Worm (Caenorhabditis elegans) whole organism, L3 larva: ENCODE results near the gene str-14.

ENCODE experiments used
- ZK546.5 ChIP-seq: sonication (generic microtip); optimal IDR thresholded peaks from 2 replicates; lab custom pipeline; 2017; ENCODE audit warnings: missing biosample characterization, missing genetic modification characterization
- aly-2 ChIP-seq: fragments of 150-350 bp; optimal IDR thresholded peaks from 2 replicates; lab custom pipeline; 2014; ENCODE audit warnings: missing biosample characterization, missing genetic modification characterization
- ceh-16 ChIP-seq: sonication (generic microtip); optimal IDR thresholded peaks from 2 replicates; lab custom pipeline; 2017; ENCODE audit warnings: missing biosample characterization, missing genetic modification characterization
- ceh-28 ChIP-seq: fragments of 150-350 bp; optimal IDR thresholded peaks from 2 replicates; lab custom pipeline; 2014; ENCODE audit warnings: missing biosample characterization, missing genetic modification reagents, missing genetic modification characterization
- egl-5 ChIP-seq: fragments of 150-350 bp; optimal IDR thresholded peaks from 2 replicates; lab custom pipeline; 2017; ENCODE audit warnings: missing biosample characterization, missing genetic modification reagents, missing genetic modification characterization, inconsistent platforms
- elt-1 ChIP-seq: fragments of 150-350 bp; optimal IDR thresholded peaks from 2 replicates; lab custom pipeline; 2014; ENCODE audit warnings: missing biosample characterization, missing genetic modification characterization
- elt-2 ChIP-seq: sonication (generic microtip); optimal IDR thresholded peaks from 2 replicates; lab custom pipeline; 2016; ENCODE audit warnings: missing genetic modification reagents, mild to moderate bottlenecking, missing genetic modification characterization, missing compliant biosample characterization
- elt-3 ChIP-seq, 3 experiments: fragments of 150-350 bp in 1 of 3; sonication (generic microtip) in 2 of 3; optimal IDR thresholded peaks; 2 replicates in 2 of 3; 4 replicates in 1 of 3; lab custom pipeline; 2014 to 2017; ENCODE audit warnings: missing biosample characterization in 3 of 3, missing genetic modification characterization in 3 of 3
- eor-1 ChIP-seq, 2 experiments: fragments of 150-350 bp; optimal IDR thresholded peaks; 2 replicates each; lab custom pipeline; 2014 to 2018; ENCODE audit warnings: missing biosample characterization in 2 of 2, missing genetic modification characterization in 2 of 2
- fkh-10 ChIP-seq: sonication (generic microtip); optimal IDR thresholded peaks from 2 replicates; lab custom pipeline; 2017; ENCODE audit warnings: missing biosample characterization, missing genetic modification reagents, missing genetic modification characterization
- fkh-2 ChIP-seq: fragments of 150-350 bp; optimal IDR thresholded peaks from 2 replicates; lab custom pipeline; 2014; ENCODE audit warnings: missing biosample characterization, missing genetic modification reagents, missing genetic modification characterization
- hmg-11 ChIP-seq: sonication (generic microtip); optimal IDR thresholded peaks from 2 replicates; lab custom pipeline; 2016; ENCODE audit warnings: missing genetic modification characterization, missing compliant biosample characterization
- jun-1 ChIP-seq: fragments of 150-350 bp; optimal IDR thresholded peaks from 2 replicates; lab custom pipeline; 2014; ENCODE audit warnings: missing biosample characterization, missing genetic modification reagents, missing genetic modification characterization
- lin-39 ChIP-seq: fragments of 150-350 bp; optimal IDR thresholded peaks from 2 replicates; lab custom pipeline; 2018; ENCODE audit warnings: missing biosample characterization, missing genetic modification reagents, missing genetic modification characterization
- mdl-1 ChIP-seq: fragments of 150-350 bp; optimal IDR thresholded peaks from 2 replicates; lab custom pipeline; 2014; ENCODE audit warnings: missing biosample characterization, missing genetic modification characterization
- nfya-1 ChIP-seq: sonication (generic microtip); optimal IDR thresholded peaks from 2 replicates; lab custom pipeline; 2017; ENCODE audit warnings: missing genetic modification characterization, mild to moderate bottlenecking, missing compliant biosample characterization, antibody characterized with exemption, moderate library complexity; ENCODE audit not compliant: insufficient read depth
- nhr-11 ChIP-seq: fragments of 150-350 bp; optimal IDR thresholded peaks from 2 replicates; lab custom pipeline; 2014; ENCODE audit warnings: missing biosample characterization, missing genetic modification characterization
- nhr-23 ChIP-seq: fragments of 150-350 bp; optimal IDR thresholded peaks from 2 replicates; lab custom pipeline; 2014; ENCODE audit warnings: missing biosample characterization, missing genetic modification reagents, missing genetic modification characterization
- nhr-237 ChIP-seq: fragments of 150-350 bp; optimal IDR thresholded peaks from 2 replicates; lab custom pipeline; 2014; ENCODE audit warnings: missing biosample characterization, missing genetic modification characterization
- nhr-25 ChIP-seq: sonication (generic microtip); optimal IDR thresholded peaks from 2 replicates; lab custom pipeline; 2017; ENCODE audit warnings: missing biosample characterization, missing genetic modification characterization
- nhr-28 ChIP-seq: fragments of 150-350 bp; optimal IDR thresholded peaks from 2 replicates; lab custom pipeline; 2014; ENCODE audit warnings: missing biosample characterization, missing genetic modification characterization
- nhr-43 ChIP-seq: sonication (generic microtip); optimal IDR thresholded peaks from 2 replicates; lab custom pipeline; 2016; ENCODE audit warnings: mild to moderate bottlenecking, missing genetic modification characterization, missing compliant biosample characterization; ENCODE audit not compliant: poor library complexity, severe bottlenecking
- nhr-76 ChIP-seq: fragments of 150-350 bp; sonication (generic microtip); optimal IDR thresholded peaks from 5 replicates; lab custom pipeline; 2014; ENCODE audit warnings: missing biosample characterization, missing genetic modification characterization
- pha-4 ChIP-seq: fragments of 150-350 bp; optimal IDR thresholded peaks from 2 replicates; lab custom pipeline; 2014; ENCODE audit warnings: missing biosample characterization, missing genetic modification reagents, missing genetic modification characterization
- pqm-1 ChIP-seq: fragments of 150-350 bp; optimal IDR thresholded peaks from 2 replicates; lab custom pipeline; 2017; ENCODE audit warnings: missing biosample characterization, missing genetic modification characterization, inconsistent platforms
- sea-2 ChIP-seq: fragments of 150-350 bp; sonication (generic microtip); optimal IDR thresholded peaks from 4 replicates; lab custom pipeline; 2014; ENCODE audit warnings: missing biosample characterization, missing genetic modification reagents, missing genetic modification characterization
- skn-1 ChIP-seq: fragments of 150-350 bp; optimal IDR thresholded peaks from 2 replicates; lab custom pipeline; 2014; ENCODE audit warnings: missing biosample characterization, missing genetic modification characterization
- snpc-4 ChIP-seq: fragments of 150-350 bp; optimal IDR thresholded peaks from 2 replicates; lab custom pipeline; 2014; ENCODE audit warnings: missing biosample characterization, missing genetic modification characterization
- unc-39 ChIP-seq: sonication (generic microtip); optimal IDR thresholded peaks from 4 replicates; lab custom pipeline; 2017; ENCODE audit warnings: missing biosample characterization, missing genetic modification characterization
- unc-62 ChIP-seq: fragments of 150-350 bp; sonication (generic microtip); optimal IDR thresholded peaks from 4 replicates; lab custom pipeline; 2014; ENCODE audit warnings: missing biosample characterization, missing genetic modification reagents, missing genetic modification characterization
- ztf-11 ChIP-seq: fragments of 150-350 bp; optimal IDR thresholded peaks from 2 replicates; lab custom pipeline; 2014; ENCODE audit warnings: missing biosample characterization, missing genetic modification characterization
- ztf-4 ChIP-seq: fragments of 150-350 bp; optimal IDR thresholded peaks from 2 replicates; lab custom pipeline; 2014; ENCODE audit warnings: missing biosample characterization, missing genetic modification characterization

The str-14 gene

DNA sequence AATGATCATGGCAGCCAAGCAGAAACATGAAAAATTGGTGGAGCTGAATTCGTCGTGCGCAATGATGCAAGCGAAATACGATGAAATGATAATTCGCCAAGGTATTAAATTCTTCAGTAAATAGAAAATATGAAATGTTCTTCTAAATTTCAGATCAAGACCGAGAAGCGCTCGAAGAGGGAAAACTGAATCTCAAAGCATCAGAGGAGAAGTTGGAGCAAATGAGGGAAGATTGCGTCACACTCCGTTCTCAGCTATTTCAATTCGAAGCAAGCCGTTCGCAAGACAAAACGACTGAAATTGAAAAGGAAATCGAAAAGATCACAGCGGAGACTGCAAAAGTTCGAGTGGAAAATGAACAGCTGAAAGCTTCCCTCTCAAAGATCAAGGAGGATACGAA lies 48.6 kb downstream of the str-14 start:
- TF ChIP-seq fkh-10 (GFP tag; lab: Kevin White, UChicago), result no peak
- no peak for TF ChIP-seq ztf-4
- TF ChIP-seq ZK546.5, result no peak
- no peak for TF ChIP-seq hmg-11 (tag; lab: Kevin White, UChicago)
- TF ChIP-seq nhr-23 (tag; lab: Kevin White, UChicago), result no peak
- no peak for TF ChIP-seq fkh-2 (tag; lab: Kevin White, UChicago)
- TF ChIP-seq snpc-4 (tag; lab: Kevin White, UChicago), result no peak
- no peak for TF ChIP-seq pqm-1 (tag; lab: Kevin White, UChicago)
- no peak for TF ChIP-seq skn-1 (tag; lab: Kevin White, UChicago)
- no peak for TF ChIP-seq unc-62
- no peak for TF ChIP-seq aly-2 (tag; lab: Kevin White, UChicago)
- TF ChIP-seq elt-2 (tag; lab: Kevin White, UChicago), result no peak
- TF ChIP-seq jun-1 (tag; lab: Kevin White, UChicago), result no peak
- no peak for TF ChIP-seq lin-39
- TF ChIP-seq nhr-237 (tag; lab: Kevin White, UChicago), result no peak
- TF ChIP-seq elt-1 (tag; lab: Kevin White, UChicago), result no peak
- TF ChIP-seq nhr-25, result no peak
- no peak for TF ChIP-seq eor-1 (tag; optimal IDR thresholded peaks at IDR 0.05; lab: Kevin White, UChicago)
- TF ChIP-seq nhr-28 (tag; lab: Kevin White, UChicago), result no peak

DNA sequence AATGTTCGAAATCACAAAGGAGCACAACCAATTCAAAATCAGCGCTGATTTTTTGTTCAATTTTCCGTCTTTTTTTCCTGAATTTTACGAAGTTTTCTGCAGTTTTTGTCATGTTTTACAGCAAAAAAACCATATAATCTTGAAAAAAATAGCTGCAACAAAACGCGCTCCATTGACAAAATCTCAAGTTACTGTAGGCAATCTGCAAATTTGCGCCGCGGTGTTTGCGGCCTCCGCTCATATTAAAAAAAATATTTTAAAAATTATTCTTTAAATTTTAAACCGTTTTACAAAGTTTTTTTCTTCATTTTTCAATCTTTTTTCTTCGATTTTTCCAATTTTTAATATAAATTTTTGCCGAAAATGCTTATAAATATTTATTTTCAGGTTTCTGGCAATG lies 49.6 kb downstream of the str-14 start:
- TF ChIP-seq fkh-10 (GFP tag; lab: Kevin White, UChicago) (no peak), nfya-1 (tag; lab: Kevin White, UChicago) (no peak), nhr-43 (tag; lab: Kevin White, UChicago) (no peak), elt-3 (tag; optimal IDR thresholded peaks at IDR 0.05; lab: Kevin White, UChicago) (no peak), sea-2 (GFP tag; lab: Kevin White, UChicago) (no peak), nhr-11 (tag; lab: Kevin White, UChicago) (no peak), aly-2 (tag; lab: Kevin White, UChicago) (no peak), ceh-16 (tag; lab: Kevin White, UChicago) (no peak), ztf-11 (no peak), pha-4 (tag; lab: Kevin White, UChicago) (no peak), egl-5 (tag; lab: Kevin White, UChicago) (no peak), nhr-76 (no peak), unc-39 (tag; lab: Kevin White, UChicago) (no peak), mdl-1 (no peak)

DNA sequence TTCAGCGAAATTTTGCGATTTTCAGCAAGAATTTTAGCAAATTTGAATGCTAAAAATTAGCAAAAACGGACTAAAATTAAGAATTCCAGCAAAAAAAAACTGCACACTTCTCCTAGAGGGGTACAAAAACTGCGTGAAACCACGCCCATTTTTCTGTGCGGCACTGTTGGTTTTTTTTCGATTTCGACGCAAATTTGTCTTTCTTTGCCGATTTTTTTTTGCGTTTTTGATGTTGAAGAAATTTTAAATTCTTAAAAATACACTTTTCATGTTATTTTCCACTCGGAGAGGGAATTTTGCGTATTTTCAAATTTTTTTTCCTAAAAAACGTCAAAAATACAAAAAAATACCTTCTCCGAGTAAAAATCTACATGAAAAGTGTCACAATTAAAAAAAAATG lies 51.0 kb downstream of the str-14 start, which contains the start of gene syp-1:
Gene syp-1, plus strand, starts transcription at position 301 of the 400 bp plus-strand sequence.
- TF ChIP-seq snpc-4 (tag; lab: Kevin White, UChicago), result no peak
- no peak for TF ChIP-seq ceh-16 (tag; lab: Kevin White, UChicago)
- no peak for TF ChIP-seq ceh-28 (tag; lab: Kevin White, UChicago)
- TF ChIP-seq nhr-11 (tag; lab: Kevin White, UChicago), result no peak
- no peak for TF ChIP-seq ZK546.5
- TF ChIP-seq, all 47 proteins: peak for 0
